Worm (Caenorhabditis elegans) whole organism, young adult: Measurements from ENCODE around the gene ZC190.8.
A peak's percentile ranks its signal among the peaks of the same experiment; 100 is the strongest.

ENCODE experiments used
- B0019.2 ChIP-seq: fragments of 200-800 bp; sonication (Bioruptor generic); conservative IDR thresholded peaks from 2 replicates; pipeline ENCODE4 v1.3.6; 2022; ENCODE audit warnings: missing genetic modification reagents, missing genetic modification characterization, missing compliant biosample characterization
- B0336.3 ChIP-seq: fragments of 200-800 bp; sonication (Bioruptor generic); IDR thresholded peaks from 2 replicates; pipeline ENCODE4 v1.3.6; 2022; ENCODE audit warnings: missing genetic modification characterization, missing compliant biosample characterization
- C06A6.2 ChIP-seq: fragments of 200-800 bp; sonication (Bioruptor generic); conservative IDR thresholded peaks from 2 replicates; pipeline ENCODE4 v1.3.6; 2022; ENCODE audit warnings: missing genetic modification characterization, missing compliant biosample characterization
- F23B12.7 ChIP-seq: sonication (generic microtip); optimal IDR thresholded peaks from 2 replicates; lab custom pipeline; 2017; ENCODE audit warnings: missing genetic modification characterization, mild to moderate bottlenecking, missing compliant biosample characterization, antibody characterized with exemption, moderate library complexity; ENCODE audit not compliant: insufficient read depth
- F52B5.7 ChIP-seq: sonication (generic microtip); optimal IDR thresholded peaks from 2 replicates; lab custom pipeline; 2016; ENCODE audit warnings: mild to moderate bottlenecking, missing genetic modification characterization, missing compliant biosample characterization
- Y53F4B.3 ChIP-seq: fragments of 200-800 bp; sonication (Bioruptor generic); IDR thresholded peaks from 2 replicates; pipeline ENCODE4 v1.3.6; 2022; ENCODE audit warnings: missing genetic modification reagents, missing genetic modification characterization, missing compliant biosample characterization
- Y53G8AR.9 ChIP-seq: fragments of 200-800 bp; sonication (Bioruptor generic); conservative IDR thresholded peaks from 2 replicates; pipeline ENCODE4 v1.3.6; 2022; ENCODE audit warnings: missing genetic modification reagents, missing genetic modification characterization, missing compliant biosample characterization
- Y79H2A.3 ChIP-seq: fragments of 200-800 bp; sonication (Bioruptor generic); conservative IDR thresholded peaks from 2 replicates; pipeline ENCODE4 v1.3.6; 2022; ENCODE audit warnings: missing genetic modification reagents, missing genetic modification characterization, missing compliant biosample characterization
- atf-7 ChIP-seq: sonication (generic microtip); optimal IDR thresholded peaks from 2 replicates; lab custom pipeline; 2017; ENCODE audit warnings: mild to moderate bottlenecking, missing genetic modification characterization, missing compliant biosample characterization
- attf-3 ChIP-seq: fragments of 200-800 bp; sonication (Bioruptor generic); conservative IDR thresholded peaks from 2 replicates; pipeline ENCODE4 v1.3.6; 2022; ENCODE audit warnings: missing genetic modification reagents, missing genetic modification characterization, missing compliant biosample characterization
- attf-6 ChIP-seq: fragments of 200-800 bp; sonication (Bioruptor generic); IDR thresholded peaks from 2 replicates; pipeline ENCODE4 v1.3.6; 2022; ENCODE audit warnings: missing genetic modification reagents, missing genetic modification characterization, missing compliant biosample characterization
- ccch-3 ChIP-seq: fragments of 200-800 bp; sonication (Bioruptor generic); optimal IDR thresholded peaks from 2 replicates; lab custom pipeline; 2018; ENCODE audit warnings: mild to moderate bottlenecking, missing genetic modification characterization, missing compliant biosample characterization
- ceh-27 ChIP-seq: fragments of 200-800 bp; sonication (Bioruptor generic); optimal IDR thresholded peaks from 2 replicates; lab custom pipeline; 2018; ENCODE audit warnings: mild to moderate bottlenecking, missing genetic modification characterization, moderate library complexity, missing compliant biosample characterization
- ceh-58 ChIP-seq: fragments of 200-800 bp; sonication (Bioruptor generic); IDR thresholded peaks from 2 replicates; pipeline ENCODE4 v1.3.6; 2022; ENCODE audit warnings: missing genetic modification characterization, missing compliant biosample characterization
- ceh-91 ChIP-seq: fragments of 200-800 bp; sonication (Bioruptor generic); IDR thresholded peaks from 2 replicates; pipeline ENCODE4 v1.3.6; 2022; ENCODE audit warnings: missing genetic modification reagents, missing genetic modification characterization, missing compliant biosample characterization
- dpff-1 ChIP-seq: sonication (generic microtip); optimal IDR thresholded peaks from 2 replicates; lab custom pipeline; 2017; ENCODE audit warnings: mild to moderate bottlenecking, missing genetic modification characterization, missing compliant biosample characterization
- ets-4 ChIP-seq: fragments of 200-800 bp; sonication (Bioruptor generic); optimal IDR thresholded peaks from 2 replicates; lab custom pipeline; 2018; ENCODE audit warnings: mild to moderate bottlenecking, missing genetic modification characterization, missing compliant biosample characterization
- him-1 ChIP-seq: sonication (generic microtip); optimal IDR thresholded peaks from 2 replicates; lab custom pipeline; 2016; ENCODE audit warnings: missing genotype, missing genetic modification reagents, missing genetic modification characterization, missing compliant biosample characterization
- lag-1 ChIP-seq: fragments of 200-800 bp; sonication (Bioruptor generic); IDR thresholded peaks from 2 replicates; pipeline ENCODE4 v1.3.6; 2022; ENCODE audit warnings: missing genetic modification reagents, missing genetic modification characterization, missing compliant biosample characterization
- lsy-27 ChIP-seq: sonication (generic microtip); optimal IDR thresholded peaks from 2 replicates; lab custom pipeline; 2017; ENCODE audit warnings: missing genetic modification characterization, mild to moderate bottlenecking, missing compliant biosample characterization, antibody characterized with exemption, missing genotype, borderline replicate concordance; ENCODE audit not compliant: insufficient read depth
- madf-10 ChIP-seq: sonication (generic microtip); optimal IDR thresholded peaks from 2 replicates; lab custom pipeline; 2016; ENCODE audit warnings: mild to moderate bottlenecking, missing genetic modification characterization, missing compliant biosample characterization
- mes-4 ChIP-seq: sonication (generic microtip); optimal IDR thresholded peaks from 2 replicates; lab custom pipeline; 2016; ENCODE audit warnings: missing genotype, missing genetic modification characterization, missing compliant biosample characterization
- nfya-2 ChIP-seq: fragments of 200-800 bp; sonication (Bioruptor generic); IDR thresholded peaks from 2 replicates; pipeline ENCODE4 v1.3.6; 2022; ENCODE audit warnings: missing genetic modification reagents, missing genetic modification characterization, missing compliant biosample characterization
- nhr-120 ChIP-seq: fragments of 200-800 bp; sonication (Bioruptor generic); IDR thresholded peaks from 2 replicates; pipeline ENCODE4 v1.3.6; 2022; ENCODE audit warnings: missing genetic modification characterization, missing compliant biosample characterization
- nhr-80 ChIP-seq: sonication (generic microtip); optimal IDR thresholded peaks from 2 replicates; lab custom pipeline; 2016; ENCODE audit warnings: missing genetic modification characterization, missing compliant biosample characterization
- pbrm-1 ChIP-seq: fragments of 200-800 bp; sonication (Bioruptor generic); IDR thresholded peaks from 2 replicates; pipeline ENCODE4 v1.3.6; 2022; ENCODE audit warnings: missing genetic modification reagents, missing genetic modification characterization, missing compliant biosample characterization
- pha-4 ChIP-seq: fragments of 150-350 bp; sonication (generic microtip); optimal IDR thresholded peaks from 2 replicates; lab custom pipeline; 2014; ENCODE audit warnings: missing biosample characterization, missing genetic modification reagents, missing genetic modification characterization
- rcor-1 ChIP-seq: fragments of 200-800 bp; sonication (Bioruptor generic); IDR thresholded peaks from 2 replicates; pipeline ENCODE4 v1.3.6; 2022; ENCODE audit warnings: missing genetic modification reagents, missing genetic modification characterization, missing compliant biosample characterization
- sea-2 ChIP-seq: fragments of 200-800 bp; sonication (Bioruptor generic); IDR thresholded peaks from 2 replicates; pipeline ENCODE4 v1.3.6; 2022; ENCODE audit warnings: missing genetic modification characterization, missing compliant biosample characterization
- snpc-3.4 ChIP-seq: sonication (generic microtip); optimal IDR thresholded peaks from 2 replicates; lab custom pipeline; 2017; ENCODE audit warnings: missing genetic modification characterization, mild to moderate bottlenecking, missing compliant biosample characterization, antibody characterized with exemption, moderate library complexity, missing genotype, missing genetic modification reagents
- snpc-4 ChIP-seq, 5 experiments: fragments of 150-350 bp in 1 of 5; sonication (generic microtip) in 4 of 5; optimal IDR thresholded peaks; 2 replicates each; lab custom pipeline; 2014 to 2018; ENCODE audit warnings: missing genetic modification characterization in 5 of 5, missing biosample characterization in 3 of 5, antibody characterized with exemption in 2 of 5, mild to moderate bottlenecking in 2 of 5, missing compliant biosample characterization in 2 of 5, missing genotype in 2 of 5, moderate library complexity in 2 of 5, missing genetic modification reagents in 1 of 5
- tbx-9 ChIP-seq: sonication (generic microtip); optimal IDR thresholded peaks from 2 replicates; lab custom pipeline; 2016; ENCODE audit warnings: borderline replicate concordance, missing genetic modification characterization, inconsistent platforms, missing compliant biosample characterization
- unc-62 ChIP-seq: fragments of 150-350 bp; optimal IDR thresholded peaks from 2 replicates; lab custom pipeline; 2014; ENCODE audit warnings: missing biosample characterization, missing genetic modification reagents, missing genetic modification characterization
- zfh-2 ChIP-seq: fragments of 200-800 bp; sonication (Bioruptor generic); conservative IDR thresholded peaks from 2 replicates; pipeline ENCODE4 v1.3.6; 2022; ENCODE audit warnings: missing genetic modification reagents, missing genetic modification characterization, missing compliant biosample characterization
- zim-3 ChIP-seq: sonication (generic microtip); optimal IDR thresholded peaks from 2 replicates; lab custom pipeline; 2017; ENCODE audit warnings: mild to moderate bottlenecking, missing genetic modification characterization, moderate library complexity, missing compliant biosample characterization
- ztf-18 ChIP-seq: sonication (generic microtip); optimal IDR thresholded peaks from 2 replicates; lab custom pipeline; 2016; ENCODE audit warnings: missing genotype, mild to moderate bottlenecking, missing genetic modification characterization, missing compliant biosample characterization
- ztf-25 ChIP-seq: fragments of 200-800 bp; sonication (Bioruptor generic); IDR thresholded peaks from 2 replicates; pipeline ENCODE4 v1.3.6; 2022; ENCODE audit warnings: missing genetic modification reagents, missing genetic modification characterization, missing compliant biosample characterization
- ztf-28 ChIP-seq: fragments of 200-800 bp; sonication (Bioruptor generic); IDR thresholded peaks from 2 replicates; pipeline ENCODE4 v1.3.6; 2022; ENCODE audit warnings: missing genetic modification reagents, missing genetic modification characterization, missing compliant biosample characterization
- ztf-3 ChIP-seq: fragments of 200-800 bp; sonication (Bioruptor generic); optimal IDR thresholded peaks from 2 replicates; lab custom pipeline; 2018; ENCODE audit warnings: mild to moderate bottlenecking, missing genetic modification characterization, missing compliant biosample characterization

Gene ZC190.8

ce11 chrV:8687707-8688106, at the start of gene ZC190.8:
ZC190.8 (minus strand) TSS chrV:8687807.
- TF ChIP-seq unc-62 (GFP tag; lab: Kevin White, UChicago) (no peak), lsy-27 (no peak), C06A6.2 (GFP tag; lab: Robert Waterston, UW) (no peak), nfya-2 (GFP tag; lab: Robert Waterston, UW) (no peak), ceh-58 (GFP tag; lab: Robert Waterston, UW) (no peak), atf-7 (tag; lab: Kevin White, UChicago) (no peak), B0336.3 (GFP tag; lab: Robert Waterston, UW) (no peak), F23B12.7 (tag; lab: Kevin White, UChicago) (no peak), mes-4 (tag; lab: Kevin White, UChicago) (no peak)

ce11 chrV:8736369-8736768, 48.8 kb upstream of the ZC190.8 start, which contains the start of gene ZC196.3:
ZC196.3 (plus strand) TSS chrV:8736669.
- TF ChIP-seq pbrm-1 (GFP tag; lab: Robert Waterston, UW) (no peak), unc-62 (GFP tag; lab: Kevin White, UChicago) (no peak), ztf-3 (no peak), attf-3 (GFP tag; lab: Robert Waterston, UW) (no peak), Y53F4B.3 (GFP tag; lab: Robert Waterston, UW) (no peak), Y79H2A.3 (no peak), nhr-120 (no peak), pha-4 (no peak), ccch-3 (no peak), F52B5.7 (no peak), Y53G8AR.9 (GFP tag; lab: Robert Waterston, UW) (no peak)

- no peak for TF ChIP-seq ztf-28 (GFP tag; lab: Robert Waterston, UW)
- TF ChIP-seq nhr-80 (tag; lab: Kevin White, UChicago), result peak; percentile 28
- TF ChIP-seq lag-1, result no peak
- no peak for TF ChIP-seq rcor-1
- TF ChIP-seq zfh-2 (GFP tag; lab: Robert Waterston, UW), result no peak
Observed at ce11 chrV:8732934-8733333, 45.3 kb upstream of the ZC190.8 start, which contains the start of gene ZC196.4. ZC196.4 (plus strand) TSS chrV:8733106.

ce11 chrV:8730991-8731390, 43.4 kb upstream of the ZC190.8 start:
- TF ChIP-seq tbx-9 (tag; lab: Kevin White, UChicago), result no peak
- TF ChIP-seq nhr-80 (tag; lab: Kevin White, UChicago), result peak; percentile 38
- TF ChIP-seq, all 124 proteins: peak for 1

ce11 chrV:8729100-8729499, 41.5 kb upstream of the ZC190.8 start, which contains the start of gene ZC196.5:
ZC196.5 (plus strand) TSS chrV:8729400.
- no peak for TF ChIP-seq dpff-1 (tag; lab: Kevin White, UChicago)
- TF ChIP-seq snpc-4 (GFP tag; optimal IDR thresholded peaks at IDR 0.05; lab: Kevin White, UChicago), result no peak
- no peak for TF ChIP-seq snpc-4 (tag; optimal IDR thresholded peaks at IDR 0.05; lab: Kevin White, UChicago)
- no peak for TF ChIP-seq atf-7 (tag; lab: Kevin White, UChicago)
- TF ChIP-seq C06A6.2 (GFP tag; lab: Robert Waterston, UW), result no peak
- no peak for TF ChIP-seq ztf-18
- TF ChIP-seq ceh-91 (GFP tag; lab: Robert Waterston, UW), result no peak
- TF ChIP-seq attf-6 (GFP tag; lab: Robert Waterston, UW), result no peak

ce11 chrV:8727077-8727476, 39.5 kb upstream of the ZC190.8 start, which contains the start of gene ZC196.9:
ZC196.9 (minus strand) TSS chrV:8727177.
- TF ChIP-seq ceh-27 (GFP tag; lab: Kevin White, UChicago), result no peak
- no peak for TF ChIP-seq tbx-9 (tag; lab: Kevin White, UChicago)
- no peak for TF ChIP-seq him-1 (tag; lab: Kevin White, UChicago)
- no peak for TF ChIP-seq zim-3 (tag; lab: Kevin White, UChicago)
- no peak for TF ChIP-seq ccch-3
- TF ChIP-seq sea-2 (GFP tag; lab: Robert Waterston, UW), result no peak
- no peak for TF ChIP-seq ets-4 (GFP tag; lab: Kevin White, UChicago)
- TF ChIP-seq atf-7 (tag; lab: Kevin White, UChicago), result no peak
- TF ChIP-seq B0019.2 (GFP tag; lab: Robert Waterston, UW), result no peak
- no peak for TF ChIP-seq madf-10
- TF ChIP-seq ztf-25, result no peak
- TF ChIP-seq snpc-3.4 (tag; lab: Kevin White, UChicago), result no peak
- TF ChIP-seq nhr-120, result no peak
- TF ChIP-seq C06A6.2 (GFP tag; lab: Robert Waterston, UW), result no peak
